Worm (Caenorhabditis elegans) whole organism, young adult: ENCODE results near the gene str-88.

ENCODE experiments used
- C17E4.6 ChIP-seq: fragments of 200-800 bp; sonication (Bioruptor generic); IDR thresholded peaks from 2 replicates; pipeline ENCODE4 v1.3.6; 2022; ENCODE audit warnings: missing genetic modification reagents, missing genetic modification characterization, missing compliant biosample characterization
- D2030.7 ChIP-seq: fragments of 200-800 bp; sonication (Bioruptor generic); IDR thresholded peaks from 2 replicates; pipeline ENCODE4 v1.3.6; 2022; ENCODE audit warnings: missing genetic modification reagents, missing genetic modification characterization, missing compliant biosample characterization
- F57A8.1 ChIP-seq: fragments of 200-800 bp; sonication (Bioruptor generic); optimal IDR thresholded peaks from 2 replicates; lab custom pipeline; 2018; ENCODE audit warnings: mild to moderate bottlenecking, missing genetic modification characterization, moderate library complexity, missing compliant biosample characterization
- K11D2.4 ChIP-seq: fragments of 200-800 bp; sonication (Bioruptor generic); IDR thresholded peaks from 2 replicates; pipeline ENCODE4 v1.3.6; 2022; ENCODE audit warnings: missing genetic modification reagents, missing genetic modification characterization, missing compliant biosample characterization
- T26A5.8 ChIP-seq: sonication (generic microtip); optimal IDR thresholded peaks from 2 replicates; lab custom pipeline; 2016; ENCODE audit warnings: missing genetic modification characterization, missing compliant biosample characterization
- Y53F4B.3 ChIP-seq: fragments of 200-800 bp; sonication (Bioruptor generic); IDR thresholded peaks from 2 replicates; pipeline ENCODE4 v1.3.6; 2022; ENCODE audit warnings: missing genetic modification reagents, missing genetic modification characterization, missing compliant biosample characterization
- Y53G8AR.9 ChIP-seq: fragments of 200-800 bp; sonication (Bioruptor generic); conservative IDR thresholded peaks from 2 replicates; pipeline ENCODE4 v1.3.6; 2022; ENCODE audit warnings: missing genetic modification reagents, missing genetic modification characterization, missing compliant biosample characterization
- Y67H2A.10 ChIP-seq: fragments of 200-800 bp; sonication (Bioruptor generic); conservative IDR thresholded peaks from 2 replicates; pipeline ENCODE4 v1.3.6; 2022; ENCODE audit warnings: missing genetic modification reagents, missing genetic modification characterization, missing compliant biosample characterization
- Y79H2A.3 ChIP-seq: fragments of 200-800 bp; sonication (Bioruptor generic); conservative IDR thresholded peaks from 2 replicates; pipeline ENCODE4 v1.3.6; 2022; ENCODE audit warnings: missing genetic modification reagents, missing genetic modification characterization, missing compliant biosample characterization
- ZK185.1 ChIP-seq: sonication (generic microtip); optimal IDR thresholded peaks from 2 replicates; lab custom pipeline; 2016; ENCODE audit warnings: mild to moderate bottlenecking, missing genetic modification characterization, missing compliant biosample characterization; ENCODE audit not compliant: poor library complexity, severe bottlenecking
- aptf-2 ChIP-seq: fragments of 200-800 bp; sonication (Bioruptor generic); conservative IDR thresholded peaks from 2 replicates; pipeline ENCODE4 v1.3.6; 2022; ENCODE audit warnings: missing genetic modification reagents, missing genetic modification characterization, missing compliant biosample characterization
- aptf-3 ChIP-seq: fragments of 200-800 bp; sonication (Bioruptor generic); IDR thresholded peaks from 2 replicates; pipeline ENCODE4 v1.3.6; 2022; ENCODE audit warnings: missing genetic modification characterization, missing compliant biosample characterization
- attf-3 ChIP-seq: fragments of 200-800 bp; sonication (Bioruptor generic); conservative IDR thresholded peaks from 2 replicates; pipeline ENCODE4 v1.3.6; 2022; ENCODE audit warnings: missing genetic modification reagents, missing genetic modification characterization, missing compliant biosample characterization
- ccch-3 ChIP-seq: fragments of 200-800 bp; sonication (Bioruptor generic); optimal IDR thresholded peaks from 2 replicates; lab custom pipeline; 2018; ENCODE audit warnings: mild to moderate bottlenecking, missing genetic modification characterization, missing compliant biosample characterization
- cebp-1 ChIP-seq, 2 experiments: fragments of 200-800 bp in 1 of 2; sonication (Bioruptor generic) in 1 of 2; sonication (generic microtip) in 1 of 2; IDR thresholded peaks in 1 of 2; optimal IDR thresholded peaks in 1 of 2; 2 replicates each; pipeline versions ENCODE4 v1.3.6 to Lab custom; 2017 to 2022; ENCODE audit warnings: missing compliant biosample characterization in 2 of 2, missing genetic modification characterization in 2 of 2, mild to moderate bottlenecking in 1 of 2, missing genetic modification reagents in 1 of 2, moderate library complexity in 1 of 2
- ceh-100 ChIP-seq: fragments of 200-800 bp; sonication (Bioruptor generic); IDR thresholded peaks from 2 replicates; pipeline ENCODE4 v1.3.6; 2022; ENCODE audit warnings: missing genetic modification reagents, missing genetic modification characterization, missing compliant biosample characterization
- chd-7 ChIP-seq: sonication (generic microtip); optimal IDR thresholded peaks from 2 replicates; lab custom pipeline; 2016; ENCODE audit warnings: mild to moderate bottlenecking, missing genetic modification characterization, moderate library complexity, missing compliant biosample characterization
- die-1 ChIP-seq: sonication (generic microtip); optimal IDR thresholded peaks from 2 replicates; lab custom pipeline; 2016; ENCODE audit warnings: missing genotype, mild to moderate bottlenecking, missing genetic modification characterization, missing compliant biosample characterization
- dpff-1 ChIP-seq: sonication (generic microtip); optimal IDR thresholded peaks from 2 replicates; lab custom pipeline; 2017; ENCODE audit warnings: mild to moderate bottlenecking, missing genetic modification characterization, missing compliant biosample characterization
- efl-1 ChIP-seq: fragments of 150-350 bp; optimal IDR thresholded peaks from 2 replicates; lab custom pipeline; 2014; ENCODE audit warnings: missing biosample characterization, missing genetic modification reagents, missing genetic modification characterization
- ekl-4 ChIP-seq: fragments of 200-800 bp; sonication (Bioruptor generic); IDR thresholded peaks from 2 replicates; pipeline ENCODE4 v1.3.6; 2022; ENCODE audit warnings: missing genetic modification reagents, missing genetic modification characterization, missing compliant biosample characterization
- lag-1 ChIP-seq: fragments of 200-800 bp; sonication (Bioruptor generic); IDR thresholded peaks from 2 replicates; pipeline ENCODE4 v1.3.6; 2022; ENCODE audit warnings: missing genetic modification reagents, missing genetic modification characterization, missing compliant biosample characterization
- lsy-27 ChIP-seq: sonication (generic microtip); optimal IDR thresholded peaks from 2 replicates; lab custom pipeline; 2017; ENCODE audit warnings: missing genetic modification characterization, mild to moderate bottlenecking, missing compliant biosample characterization, antibody characterized with exemption, missing genotype, borderline replicate concordance; ENCODE audit not compliant: insufficient read depth
- mcd-1 ChIP-seq: fragments of 200-800 bp; sonication (Bioruptor generic); IDR thresholded peaks from 2 replicates; pipeline ENCODE4 v1.3.6; 2022; ENCODE audit warnings: missing genetic modification reagents, missing genetic modification characterization, missing compliant biosample characterization
- mel-28 ChIP-seq: sonication (generic microtip); optimal IDR thresholded peaks from 2 replicates; lab custom pipeline; 2016; ENCODE audit warnings: borderline replicate concordance, mild to moderate bottlenecking, missing genetic modification characterization, missing compliant biosample characterization
- mes-4 ChIP-seq: sonication (generic microtip); optimal IDR thresholded peaks from 2 replicates; lab custom pipeline; 2016; ENCODE audit warnings: missing genotype, missing genetic modification characterization, missing compliant biosample characterization
- nhr-120 ChIP-seq: fragments of 200-800 bp; sonication (Bioruptor generic); IDR thresholded peaks from 2 replicates; pipeline ENCODE4 v1.3.6; 2022; ENCODE audit warnings: missing genetic modification characterization, missing compliant biosample characterization
- nhr-179 ChIP-seq: sonication (generic microtip); optimal IDR thresholded peaks from 2 replicates; lab custom pipeline; 2016; ENCODE audit warnings: mild to moderate bottlenecking, missing genetic modification characterization, missing compliant biosample characterization
- pbrm-1 ChIP-seq: fragments of 200-800 bp; sonication (Bioruptor generic); IDR thresholded peaks from 2 replicates; pipeline ENCODE4 v1.3.6; 2022; ENCODE audit warnings: missing genetic modification reagents, missing genetic modification characterization, missing compliant biosample characterization
- sdz-38 ChIP-seq: sonication (generic microtip); optimal IDR thresholded peaks from 2 replicates; lab custom pipeline; 2016; ENCODE audit warnings: missing genotype, missing genetic modification characterization, missing compliant biosample characterization
- sptf-2 ChIP-seq: fragments of 200-800 bp; sonication (Bioruptor generic); optimal IDR thresholded peaks from 2 replicates; lab custom pipeline; 2018; ENCODE audit warnings: mild to moderate bottlenecking, missing genetic modification characterization, missing compliant biosample characterization
- tbp1 ChIP-seq: fragments of 200-800 bp; sonication (Bioruptor generic); optimal IDR thresholded peaks from 2 replicates; lab custom pipeline; 2018; ENCODE audit warnings: mild to moderate bottlenecking, missing genetic modification characterization, missing compliant biosample characterization
- tbx-9 ChIP-seq: sonication (generic microtip); optimal IDR thresholded peaks from 2 replicates; lab custom pipeline; 2016; ENCODE audit warnings: borderline replicate concordance, missing genetic modification characterization, inconsistent platforms, missing compliant biosample characterization
- tlf-1 ChIP-seq: fragments of 200-800 bp; sonication (Bioruptor generic); optimal IDR thresholded peaks from 2 replicates; lab custom pipeline; 2018; ENCODE audit warnings: mild to moderate bottlenecking, missing genetic modification characterization, missing compliant biosample characterization
- ztf-18 ChIP-seq: sonication (generic microtip); optimal IDR thresholded peaks from 2 replicates; lab custom pipeline; 2016; ENCODE audit warnings: missing genotype, mild to moderate bottlenecking, missing genetic modification characterization, missing compliant biosample characterization
- ztf-26 ChIP-seq: sonication (generic microtip); optimal IDR thresholded peaks from 2 replicates; lab custom pipeline; 2017; ENCODE audit warnings: missing genetic modification characterization, missing compliant biosample characterization
- ztf-3 ChIP-seq: fragments of 200-800 bp; sonication (Bioruptor generic); optimal IDR thresholded peaks from 2 replicates; lab custom pipeline; 2018; ENCODE audit warnings: mild to moderate bottlenecking, missing genetic modification characterization, missing compliant biosample characterization

Gene str-88

ce11 chrV:15350615-15351014 lies 33.0 kb downstream of the str-88 start, which contains the start of gene clec-231:
clec-231 (minus strand) TSS chrV:15350715.
- TF ChIP-seq pbrm-1 (GFP tag; lab: Robert Waterston, UW): no peak
- TF ChIP-seq die-1: no peak
- no peak for TF ChIP-seq nhr-179 (tag; lab: Kevin White, UChicago)
- TF ChIP-seq tbp1: no peak
- TF ChIP-seq ztf-18 (tag; lab: Kevin White, UChicago): no peak
- TF ChIP-seq K11D2.4 (GFP tag; lab: Robert Waterston, UW): no peak
- no peak for TF ChIP-seq C17E4.6 (GFP tag; lab: Robert Waterston, UW)
- TF ChIP-seq D2030.7 (GFP tag; lab: Robert Waterston, UW): no peak
- TF ChIP-seq Y53F4B.3 (GFP tag; lab: Robert Waterston, UW): no peak
- no peak for TF ChIP-seq cebp-1 (GFP tag; IDR thresholded peaks at IDR 0.05; lab: Robert Waterston, UW)
- TF ChIP-seq cebp-1 (tag; optimal IDR thresholded peaks at IDR 0.05; lab: Kevin White, UChicago): no peak
- TF ChIP-seq sdz-38: no peak
- TF ChIP-seq aptf-2 (GFP tag; lab: Robert Waterston, UW): no peak
- TF ChIP-seq efl-1 (GFP tag; lab: Kevin White, UChicago): no peak
- TF ChIP-seq, all 124 proteins: peak for 0

DNA sequence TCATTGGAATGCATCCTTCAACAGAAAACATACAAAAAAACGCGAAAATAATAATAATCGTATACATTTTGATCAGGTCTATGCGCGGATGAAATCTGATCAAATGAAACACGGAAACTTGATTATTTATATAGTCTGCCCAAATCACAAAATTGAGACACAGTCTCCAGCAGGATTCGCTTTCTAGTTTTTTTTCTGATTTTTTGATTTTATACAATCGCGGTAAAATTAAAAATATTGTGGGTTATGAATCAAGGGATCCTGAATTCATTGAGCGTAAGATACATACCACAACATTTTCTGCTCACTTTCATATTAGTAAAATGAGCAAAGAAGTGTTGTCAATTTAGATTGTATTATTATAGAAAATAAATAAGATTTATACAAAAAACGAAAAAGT lies 34.6 kb downstream of the str-88 start, which contains the start of gene clec-230:
Gene clec-230 (minus strand): TSS at position 101 of the 400 bp plus-strand sequence.
- TF ChIP-seq F57A8.1 (GFP tag; lab: Kevin White, UChicago): no peak
- no peak for TF ChIP-seq nhr-179 (tag; lab: Kevin White, UChicago)
- TF ChIP-seq ZK185.1: no peak
- no peak for TF ChIP-seq ekl-4
- TF ChIP-seq lag-1 (GFP tag; lab: Robert Waterston, UW): no peak
- TF ChIP-seq chd-7: no peak
- no peak for TF ChIP-seq tbp1
- TF ChIP-seq ztf-3 (GFP tag; lab: Kevin White, UChicago): no peak
- TF ChIP-seq Y53G8AR.9 (GFP tag; lab: Robert Waterston, UW): no peak
- no peak for TF ChIP-seq mes-4 (tag; lab: Kevin White, UChicago)
- no peak for TF ChIP-seq ztf-18 (tag; lab: Kevin White, UChicago)
- no peak for TF ChIP-seq dpff-1 (tag; lab: Kevin White, UChicago)
- TF ChIP-seq sptf-2 (GFP tag; lab: Kevin White, UChicago): no peak
- TF ChIP-seq ceh-100 (GFP tag; lab: Robert Waterston, UW): no peak
- TF ChIP-seq ccch-3 (GFP tag; lab: Kevin White, UChicago): no peak
- TF ChIP-seq aptf-3: no peak
- TF ChIP-seq T26A5.8 (tag; lab: Kevin White, UChicago): no peak
- no peak for TF ChIP-seq nhr-120 (GFP tag; lab: Robert Waterston, UW)
- TF ChIP-seq mcd-1 (GFP tag; lab: Robert Waterston, UW): no peak

- TF ChIP-seq tlf-1 (GFP tag; lab: Kevin White, UChicago): no peak
- no peak for TF ChIP-seq tbx-9 (tag; lab: Kevin White, UChicago)
- no peak for TF ChIP-seq Y79H2A.3 (GFP tag; lab: Robert Waterston, UW)
- no peak for TF ChIP-seq nhr-179 (tag; lab: Kevin White, UChicago)
- no peak for TF ChIP-seq attf-3 (GFP tag; lab: Robert Waterston, UW)
- no peak for TF ChIP-seq lsy-27 (tag; lab: Kevin White, UChicago)
- no peak for TF ChIP-seq tbp1
- no peak for TF ChIP-seq ztf-26 (tag; lab: Kevin White, UChicago)
- TF ChIP-seq mel-28 (tag; lab: Kevin White, UChicago): no peak
- TF ChIP-seq Y67H2A.10: no peak
These were observed 36.3 kb downstream of the str-88 start, which contains the start of gene C29F3.3 for ce11 chrV:15347292-15347691. C29F3.3 (minus strand) TSS chrV:15347392.
